In genomic region chrX:13931462-13931861, dm6 we compare ENCODE assay signal across 4 fruit fly cellular contexts.
TF ChIP-seq lines count a peak whose summit lies in the region.

No protein-coding gene starts in this region.

TF ChIP-seq in whole organism, adult, 20 proteins besides CTCF, POLR2A, EP300 and RAD21:
- TF ChIP-seq CG5204 (GFP tag; optimal IDR thresholded peaks at IDR 0.05; lab: Kevin White, UChicago) (no peak), CG7101 (tag; optimal IDR thresholded peaks at IDR 0.05; lab: Kevin White, UChicago) (no peak), CG12768 (GFP tag; optimal IDR thresholded peaks at IDR 0.05; lab: Kevin White, UChicago) (peak; percentile 25), tj (GFP tag; optimal IDR thresholded peaks at IDR 0.05; lab: Kevin White, UChicago) (peak; percentile 18), kay (GFP tag; lab: Kevin White, UChicago; ENCODE audit: borderline replicate concordance) (peak; percentile 28), Mnt (GFP tag; optimal IDR thresholded peaks at IDR 0.05; lab: Kevin White, UChicago) (peak; percentile 27), cic (GFP tag; optimal IDR thresholded peaks at IDR 0.05; lab: Kevin White, UChicago) (peak; percentile 36)

TF ChIP-seq in whole organism, prepupa, 60 proteins besides CTCF, POLR2A, EP300 and RAD21 (continues in another document):
- TF ChIP-seq Gug (GFP tag; IDR thresholded peaks at IDR 0.05; lab: Robert Waterston, UW) (no peak), CG34406 (GFP tag; optimal IDR thresholded peaks at IDR 0.05; lab: Kevin White, UChicago) (no peak), Met (GFP tag; optimal IDR thresholded peaks at IDR 0.05; lab: Kevin White, UChicago) (no peak), Eip75B (GFP tag; optimal IDR thresholded peaks at IDR 0.05; lab: Kevin White, UChicago) (no peak), CG6163 (GFP tag; IDR thresholded peaks at IDR 0.05; lab: Robert Waterston, UW) (0 out of 3 replicates have a peak, but pooled peaks have one; percentile 18), CG11902 (GFP tag; optimal IDR thresholded peaks at IDR 0.05; lab: Kevin White, UChicago) (no peak), CG6854 (GFP tag; optimal IDR thresholded peaks at IDR 0.05; lab: Kevin White, UChicago) (no peak), Hr38 (GFP tag; optimal IDR thresholded peaks at IDR 0.05; lab: Kevin White, UChicago) (no peak), CG6276 (GFP tag; optimal IDR thresholded peaks at IDR 0.05; lab: Kevin White, UChicago) (no peak), OdsH (GFP tag; optimal IDR thresholded peaks at IDR 0.05; lab: Kevin White, UChicago) (no peak), fkh (GFP tag; optimal IDR thresholded peaks at IDR 0.05; lab: Kevin White, UChicago) (no peak), CG1621 (tag; optimal IDR thresholded peaks at IDR 0.05; lab: Kevin White, UChicago) (no peak), CG11762 (GFP tag; optimal IDR thresholded peaks at IDR 0.05; lab: Kevin White, UChicago; ENCODE audit: insufficient read depth) (no peak), CG31627 (GFP tag; optimal IDR thresholded peaks at IDR 0.05; lab: Kevin White, UChicago) (no peak), Eip78C (GFP tag; lab: Kevin White, UChicago) (no peak), CG11294 (GFP tag; IDR thresholded peaks at IDR 0.05; lab: Robert Waterston, UW) (no peak), eg (GFP tag; IDR thresholded peaks at IDR 0.05; lab: Robert Waterston, UW) (0 out of 3 replicates have a peak, but pooled peaks have one; percentile 12), CG10669 (GFP tag; optimal IDR thresholded peaks at IDR 0.05; lab: Kevin White, UChicago) (no peak), CG8119 (GFP tag; IDR thresholded peaks at IDR 0.05; lab: Robert Waterston, UW) (no peak), Sox14 (GFP tag; optimal IDR thresholded peaks at IDR 0.05; lab: Kevin White, UChicago) (no peak), Lpt (GFP tag; optimal IDR thresholded peaks at IDR 0.05; lab: Kevin White, UChicago) (no peak), Sox15 (GFP tag; optimal IDR thresholded peaks at IDR 0.05; lab: Kevin White, UChicago) (no peak), acj6 (GFP tag; optimal IDR thresholded peaks at IDR 0.05; lab: Kevin White, UChicago) (no peak), CG16779 (tag; optimal IDR thresholded peaks at IDR 0.05; lab: Kevin White, UChicago) (no peak), Sox102F (GFP tag; optimal IDR thresholded peaks at IDR 0.05; lab: Kevin White, UChicago) (no peak), CG8319 (GFP tag; optimal IDR thresholded peaks at IDR 0.05; lab: Kevin White, UChicago) (no peak), CG3919 (GFP tag; optimal IDR thresholded peaks at IDR 0.05; lab: Kevin White, UChicago) (no peak), vri (GFP tag; optimal IDR thresholded peaks at IDR 0.05; lab: Kevin White, UChicago) (peak; percentile 46), Ets96B (tag; optimal IDR thresholded peaks at IDR 0.05; lab: Kevin White, UChicago) (no peak), CG6808 (GFP tag; optimal IDR thresholded peaks at IDR 0.05; lab: Kevin White, UChicago) (no peak)

TF ChIP-seq in whole organism, pupa, 21 proteins besides CTCF, POLR2A, EP300 and RAD21:
- TF ChIP-seq Snoo (tag; optimal IDR thresholded peaks at IDR 0.05; lab: Kevin White, UChicago): no peak
- TF ChIP-seq rn (GFP tag; IDR thresholded peaks at IDR 0.05; lab: Robert Waterston, UW): no peak
- no peak for TF ChIP-seq CG10348 (GFP tag; IDR thresholded peaks at IDR 0.05; lab: Robert Waterston, UW)
- TF ChIP-seq fd96Ca (GFP tag; IDR thresholded peaks at IDR 0.05; lab: Robert Waterston, UW): peak; percentile 45; the same call in 1 of the 3 replicates
- TF ChIP-seq CG9948 (tag; optimal IDR thresholded peaks at IDR 0.05; lab: Kevin White, UChicago): no peak
- TF ChIP-seq CG34367 (tag; optimal IDR thresholded peaks at IDR 0.05; lab: Kevin White, UChicago): no peak
- TF ChIP-seq D1 (tag; optimal IDR thresholded peaks at IDR 0.05; lab: Kevin White, UChicago): no peak
- no peak for TF ChIP-seq CG17806 (tag; optimal IDR thresholded peaks at IDR 0.05; lab: Kevin White, UChicago)
- TF ChIP-seq CG13204 (GFP tag; optimal IDR thresholded peaks at IDR 0.05; lab: Kevin White, UChicago): no peak
- 0 out of 2 replicates have a peak, but pooled peaks have one; percentile 10 for TF ChIP-seq CG32121 (GFP tag; IDR thresholded peaks at IDR 0.05; lab: Robert Waterston, UW)
- no peak for TF ChIP-seq Pif1B (GFP tag; optimal IDR thresholded peaks at IDR 0.05; lab: Kevin White, UChicago)
- TF ChIP-seq CG12605 (GFP tag; IDR thresholded peaks at IDR 0.05; lab: Robert Waterston, UW): no peak
- TF ChIP-seq gl (tag; optimal IDR thresholded peaks at IDR 0.05; lab: Kevin White, UChicago): no peak
- TF ChIP-seq CG8301 (tag; optimal IDR thresholded peaks at IDR 0.05; lab: Kevin White, UChicago): no peak
- TF ChIP-seq CG4496 (GFP tag; IDR thresholded peaks at IDR 0.05; lab: Robert Waterston, UW): peak; percentile 55; the same call in 1 of the 3 replicates
- TF ChIP-seq CG8159 (tag; optimal IDR thresholded peaks at IDR 0.05; lab: Kevin White, UChicago): no peak
TF ChIP-seq in whole organism, pupa: peak in this region for 3.

TF ChIP-seq in whole organism, wandering third instar larva, 38 proteins besides CTCF, POLR2A, EP300 and RAD21:
- TF ChIP-seq dmrt93B (GFP tag; optimal IDR thresholded peaks at IDR 0.05; lab: Kevin White, UChicago) (no peak), sv (GFP tag; optimal IDR thresholded peaks at IDR 0.05; lab: Kevin White, UChicago) (no peak), Rel (GFP tag; optimal IDR thresholded peaks at IDR 0.05; lab: Kevin White, UChicago) (peak; percentile 23), Rel (tag; optimal IDR thresholded peaks at IDR 0.05; lab: Kevin White, UChicago) (peak; percentile 14), usp (GFP tag; optimal IDR thresholded peaks at IDR 0.05; lab: Kevin White, UChicago) (no peak), h (GFP tag; optimal IDR thresholded peaks at IDR 0.05; lab: Kevin White, UChicago) (peak; percentile 27), Hnf4 (GFP tag; optimal IDR thresholded peaks at IDR 0.05; lab: Kevin White, UChicago) (peak; percentile 46), rgr (GFP tag; optimal IDR thresholded peaks at IDR 0.05; lab: Kevin White, UChicago) (no peak), brk (GFP tag; optimal IDR thresholded peaks at IDR 0.05; lab: Kevin White, UChicago) (no peak), fru (GFP tag; optimal IDR thresholded peaks at IDR 0.05; lab: Kevin White, UChicago) (no peak), HLH106 (tag; optimal IDR thresholded peaks at IDR 0.05; lab: Kevin White, UChicago) (no peak), tai (GFP tag; optimal IDR thresholded peaks at IDR 0.05; lab: Kevin White, UChicago) (no peak)
